Worm (Caenorhabditis elegans) whole organism, L1 larva: ENCODE measurements around the gene W02A2.9.

ENCODE experiments used
- C04F5.9 ChIP-seq: sonication (generic microtip); optimal IDR thresholded peaks from 2 replicates; lab custom pipeline; 2016; ENCODE audit warnings: missing genetic modification characterization, missing compliant biosample characterization
- C16A3.4 ChIP-seq: fragments of 150-350 bp; optimal IDR thresholded peaks from 2 replicates; lab custom pipeline; 2014; ENCODE audit warnings: missing biosample characterization, missing genetic modification characterization
- C34B4.2 ChIP-seq: sonication (generic microtip); optimal IDR thresholded peaks from 2 replicates; lab custom pipeline; 2017; ENCODE audit warnings: mild to moderate bottlenecking, missing genetic modification characterization, missing compliant biosample characterization
- Y116A8C.19 ChIP-seq: sonication (generic microtip); optimal IDR thresholded peaks from 2 replicates; lab custom pipeline; 2016; ENCODE audit warnings: missing compliant biosample characterization, missing genetic modification characterization, borderline replicate concordance
- aha-1 ChIP-seq: fragments of 150-350 bp; optimal IDR thresholded peaks from 2 replicates; lab custom pipeline; 2014; ENCODE audit warnings: missing biosample characterization, missing genetic modification characterization
- ceh-8 ChIP-seq: fragments of 200-800 bp; sonication (Bioruptor generic); optimal IDR thresholded peaks from 2 replicates; lab custom pipeline; 2018; ENCODE audit warnings: mild to moderate bottlenecking, missing genetic modification characterization, moderate library complexity, missing compliant biosample characterization
- ceh-88 ChIP-seq: fragments of 200-800 bp; sonication (Bioruptor generic); IDR thresholded peaks from 2 replicates; pipeline ENCODE4 v1.3.6; 2022; ENCODE audit warnings: missing genetic modification characterization, missing compliant biosample characterization
- ces-1 ChIP-seq: fragments of 150-350 bp; optimal IDR thresholded peaks from 2 replicates; lab custom pipeline; 2014; ENCODE audit warnings: missing biosample characterization, missing genetic modification reagents, missing genetic modification characterization
- dpl-1 ChIP-seq, 3 experiments: fragments of 150-350 bp in 2 of 3; sonication (generic microtip) in 1 of 3; optimal IDR thresholded peaks; 2 replicates each; lab custom pipeline; 2014 to 2017; ENCODE audit warnings: missing biosample characterization in 3 of 3, missing genetic modification characterization in 3 of 3, missing genetic modification reagents in 3 of 3
- efl-1 ChIP-seq, 4 experiments: fragments of 150-350 bp; optimal IDR thresholded peaks in 3 of 4; peaks in 1 of 4; 1 replicate in 1 of 4; 2 replicates in 3 of 4; lab custom pipeline; 2014; ENCODE audit warnings: missing biosample characterization in 2 of 4, missing genetic modification characterization in 2 of 4, missing genetic modification reagents in 2 of 4
- efl-3 ChIP-seq: fragments of 200-800 bp; sonication (Bioruptor generic); optimal IDR thresholded peaks from 2 replicates; lab custom pipeline; 2018; ENCODE audit warnings: mild to moderate bottlenecking, missing genetic modification characterization, missing compliant biosample characterization
- egl-27 ChIP-seq, 2 experiments: fragments of 150-350 bp in 1 of 2; sonication (generic microtip); optimal IDR thresholded peaks; 3 replicates each; lab custom pipeline; 2017 to 2018; ENCODE audit warnings: missing biosample characterization in 2 of 2, missing genetic modification characterization in 2 of 2, missing genetic modification reagents in 2 of 2
- elt-2 ChIP-seq: sonication (generic microtip); optimal IDR thresholded peaks from 2 replicates; lab custom pipeline; 2016; ENCODE audit warnings: missing genetic modification characterization, mild to moderate bottlenecking, inconsistent platforms, missing compliant biosample characterization, missing genetic modification reagents
- elt-3 ChIP-seq, 6 experiments: fragments of 150-350 bp in 1 of 6; sonication (generic microtip); optimal IDR thresholded peaks; 2 replicates each; lab custom pipeline; 2017 to 2018; ENCODE audit warnings: missing biosample characterization in 6 of 6, missing genetic modification characterization in 6 of 6, inconsistent platforms in 1 of 6
- ets-5 ChIP-seq: fragments of 200-800 bp; sonication (Bioruptor generic); IDR thresholded peaks from 2 replicates; pipeline ENCODE4 v1.3.6; 2022; ENCODE audit warnings: missing genetic modification characterization, missing compliant biosample characterization
- fkh-10 ChIP-seq: sonication (generic microtip); optimal IDR thresholded peaks from 2 replicates; lab custom pipeline; 2017; ENCODE audit warnings: missing biosample characterization, missing genetic modification reagents, missing genetic modification characterization
- fkh-8 ChIP-seq: sonication (generic microtip); optimal IDR thresholded peaks from 2 replicates; lab custom pipeline; 2016; ENCODE audit warnings: mild to moderate bottlenecking, missing genetic modification characterization, missing compliant biosample characterization
- fos-1 ChIP-seq: fragments of 150-350 bp; optimal IDR thresholded peaks from 2 replicates; lab custom pipeline; 2014; ENCODE audit warnings: missing biosample characterization, missing genetic modification characterization
- grh-1 ChIP-seq: fragments of 200-800 bp; sonication (Bioruptor generic); IDR thresholded peaks from 2 replicates; pipeline ENCODE4 v1.3.6; 2022; ENCODE audit warnings: missing genetic modification reagents, missing genetic modification characterization, missing compliant biosample characterization
- hlh-17 ChIP-seq: fragments of 200-800 bp; sonication (Bioruptor generic); optimal IDR thresholded peaks from 2 replicates; lab custom pipeline; 2018; ENCODE audit warnings: missing genetic modification characterization, mild to moderate bottlenecking, missing compliant biosample characterization, moderate library complexity, borderline replicate concordance
- hlh-4 ChIP-seq: sonication (generic microtip); optimal IDR thresholded peaks from 2 replicates; lab custom pipeline; 2016; ENCODE audit warnings: mild to moderate bottlenecking, missing genetic modification characterization, missing compliant biosample characterization
- hpl-2 ChIP-seq: fragments of 150-350 bp; optimal IDR thresholded peaks from 2 replicates; lab custom pipeline; 2014; ENCODE audit warnings: missing biosample characterization, missing genetic modification reagents, missing genetic modification characterization
- jun-1 ChIP-seq: fragments of 150-350 bp; optimal IDR thresholded peaks from 2 replicates; lab custom pipeline; 2014; ENCODE audit warnings: missing biosample characterization, missing genetic modification reagents, missing genetic modification characterization
- lin-13 ChIP-seq: fragments of 150-350 bp; optimal IDR thresholded peaks from 2 replicates; lab custom pipeline; 2014; ENCODE audit warnings: missing biosample characterization, missing genetic modification reagents, missing genetic modification characterization
- lin-35 ChIP-seq, 2 experiments: fragments of 150-350 bp; optimal IDR thresholded peaks; 2 replicates each; lab custom pipeline; 2014; ENCODE audit warnings: missing biosample characterization in 2 of 2, missing genetic modification characterization in 2 of 2, missing genetic modification reagents in 2 of 2
- mab-9 ChIP-seq: fragments of 200-800 bp; sonication (Bioruptor generic); IDR thresholded peaks from 2 replicates; pipeline ENCODE4 v1.3.6; 2022; ENCODE audit warnings: missing genetic modification reagents, missing genetic modification characterization, missing compliant biosample characterization
- mef-2 ChIP-seq: fragments of 150-350 bp; optimal IDR thresholded peaks from 2 replicates; lab custom pipeline; 2014; ENCODE audit warnings: missing biosample characterization, missing genetic modification characterization
- nhr-11 ChIP-seq: fragments of 150-350 bp; optimal IDR thresholded peaks from 2 replicates; lab custom pipeline; 2014; ENCODE audit warnings: missing biosample characterization, missing genetic modification characterization
- nhr-19 ChIP-seq: fragments of 200-800 bp; sonication (Bioruptor generic); conservative IDR thresholded peaks from 2 replicates; pipeline ENCODE4 v1.3.6; 2022; ENCODE audit warnings: missing genetic modification characterization, missing compliant biosample characterization
- nhr-20 ChIP-seq: sonication (generic microtip); optimal IDR thresholded peaks from 2 replicates; lab custom pipeline; 2016; ENCODE audit warnings: mild to moderate bottlenecking, missing genetic modification characterization, missing compliant biosample characterization
- nhr-237 ChIP-seq: fragments of 150-350 bp; optimal IDR thresholded peaks from 2 replicates; lab custom pipeline; 2014; ENCODE audit warnings: missing biosample characterization, missing genetic modification characterization
- nhr-28 ChIP-seq: fragments of 150-350 bp; optimal IDR thresholded peaks from 2 replicates; lab custom pipeline; 2014; ENCODE audit warnings: missing biosample characterization, missing genetic modification characterization
- nhr-47 ChIP-seq: sonication (generic microtip); optimal IDR thresholded peaks from 2 replicates; lab custom pipeline; 2016; ENCODE audit warnings: mild to moderate bottlenecking, missing genetic modification characterization, moderate library complexity, missing compliant biosample characterization
- nhr-71 ChIP-seq: sonication (generic microtip); optimal IDR thresholded peaks from 2 replicates; lab custom pipeline; 2016; ENCODE audit warnings: mild to moderate bottlenecking, missing genetic modification characterization, moderate library complexity, missing compliant biosample characterization
- nhr-76 ChIP-seq: sonication (generic microtip); optimal IDR thresholded peaks from 2 replicates; lab custom pipeline; 2017; ENCODE audit warnings: missing biosample characterization, missing genetic modification characterization
- nhr-77 ChIP-seq: fragments of 150-350 bp; optimal IDR thresholded peaks from 2 replicates; lab custom pipeline; 2014; ENCODE audit warnings: missing biosample characterization, missing genetic modification characterization
- pag-3 ChIP-seq: sonication (generic microtip); optimal IDR thresholded peaks from 2 replicates; lab custom pipeline; 2017; ENCODE audit warnings: missing genetic modification characterization, mild to moderate bottlenecking, missing compliant biosample characterization, antibody characterized with exemption, borderline replicate concordance; ENCODE audit not compliant: insufficient read depth
- pqm-1 ChIP-seq: sonication (generic microtip); optimal IDR thresholded peaks from 3 replicates; lab custom pipeline; 2017; ENCODE audit warnings: missing biosample characterization, missing genetic modification characterization
- snpc-4 ChIP-seq: fragments of 150-350 bp; optimal IDR thresholded peaks from 2 replicates; lab custom pipeline; 2014; ENCODE audit warnings: missing biosample characterization, missing genetic modification characterization
- snu-23 ChIP-seq: sonication (generic microtip); optimal IDR thresholded peaks from 2 replicates; lab custom pipeline; 2016; ENCODE audit warnings: missing genetic modification characterization, missing compliant biosample characterization
- sox-4 ChIP-seq: sonication (generic microtip); optimal IDR thresholded peaks from 2 replicates; lab custom pipeline; 2016; ENCODE audit warnings: missing genetic modification characterization, missing compliant biosample characterization
- sptf-1 ChIP-seq: fragments of 150-350 bp; optimal IDR thresholded peaks from 2 replicates; lab custom pipeline; 2014; ENCODE audit warnings: missing biosample characterization, missing genetic modification characterization
- swsn-7 ChIP-seq: sonication (generic microtip); optimal IDR thresholded peaks from 2 replicates; lab custom pipeline; 2016; ENCODE audit warnings: missing genetic modification characterization, missing compliant biosample characterization
- tlp-1 ChIP-seq: fragments of 150-350 bp; optimal IDR thresholded peaks from 2 replicates; lab custom pipeline; 2014; ENCODE audit warnings: missing biosample characterization, missing genetic modification characterization
- unc-30 ChIP-seq: sonication (generic microtip); optimal IDR thresholded peaks from 2 replicates; lab custom pipeline; 2017; ENCODE audit warnings: missing biosample characterization, missing genetic modification characterization
- unc-62 ChIP-seq: fragments of 150-350 bp; optimal IDR thresholded peaks from 2 replicates; lab custom pipeline; 2014; ENCODE audit warnings: missing biosample characterization, missing genetic modification reagents, missing genetic modification characterization
- vab-15 ChIP-seq: sonication (generic microtip); optimal IDR thresholded peaks from 2 replicates; lab custom pipeline; 2017; ENCODE audit warnings: missing genotype, mild to moderate bottlenecking, missing genetic modification characterization, missing compliant biosample characterization
- ztf-4 ChIP-seq: fragments of 150-350 bp; optimal IDR thresholded peaks from 2 replicates; lab custom pipeline; 2014; ENCODE audit warnings: missing biosample characterization, missing genetic modification characterization

W02A2.9 gene

DNA sequence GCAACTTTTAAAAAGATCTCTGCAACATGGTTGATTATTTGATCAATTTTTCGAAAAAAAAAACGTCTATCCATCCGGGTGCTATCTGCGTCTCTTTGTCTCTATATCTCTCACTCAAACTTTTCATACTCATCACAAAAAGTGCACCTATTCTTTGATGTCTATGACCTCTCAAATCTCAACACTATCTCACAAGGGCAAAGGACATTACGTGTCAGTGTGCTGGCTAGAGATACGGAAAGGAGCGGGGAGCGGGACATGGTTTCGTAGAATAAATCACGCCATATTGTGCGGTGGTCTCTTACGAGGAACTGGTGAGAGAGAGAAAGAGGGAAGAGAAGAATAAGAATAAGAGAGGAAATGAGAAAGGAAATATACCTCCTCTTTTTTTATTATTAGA is 25.0 kb upstream of the W02A2.9 start (continued):
- no peak for TF ChIP-seq sptf-1 (tag; lab: Kevin White, UChicago)
- peak; percentile 35 to 48 (median 37) for TF ChIP-seq dpl-1 (GFP tag; optimal IDR thresholded peaks at IDR 0.05; lab: Kevin White, UChicago)
- peak; percentile 55 for TF ChIP-seq jun-1 (tag; lab: Kevin White, UChicago)
- TF ChIP-seq grh-1 (GFP tag; lab: Robert Waterston, UW): peak; percentile 35; the same call in 1 of the 2 replicates
- TF ChIP-seq fos-1 (tag; lab: Kevin White, UChicago): peak; percentile 59
- no peak for TF ChIP-seq hlh-4 (tag; lab: Kevin White, UChicago)
- TF ChIP-seq nhr-19 (GFP tag; lab: Robert Waterston, UW): peak; percentile 86
- TF ChIP-seq lin-13 (GFP tag; lab: Kevin White, UChicago): peak; percentile 60
- no peak for TF ChIP-seq pqm-1 (tag; lab: Kevin White, UChicago)
- peak; percentile 31 to 50 for TF ChIP-seq egl-27 (tag; optimal IDR thresholded peaks at IDR 0.05; lab: Kevin White, UChicago)
- peak; percentile 96 for TF ChIP-seq nhr-71 (tag; lab: Kevin White, UChicago)
- peak; percentile 71 for TF ChIP-seq fkh-8
- no peak for TF ChIP-seq mef-2
- peak; percentile 18 for TF ChIP-seq fkh-10 (GFP tag; lab: Kevin White, UChicago)
- no peak for TF ChIP-seq C34B4.2 (tag; lab: Kevin White, UChicago)
- TF ChIP-seq vab-15: no peak
- TF ChIP-seq elt-3 (tag; optimal IDR thresholded peaks at IDR 0.05; lab: Kevin White, UChicago): peak in 4 of 6 experiments; percentile 49 to 84 (median 70)
- peak; percentile 93 for TF ChIP-seq nhr-20 (tag; lab: Kevin White, UChicago)
- TF ChIP-seq snu-23 (GFP tag; lab: Kevin White, UChicago): peak; percentile 87
- TF ChIP-seq nhr-11 (tag; lab: Kevin White, UChicago): peak; percentile 55
- TF ChIP-seq unc-30: no peak
- TF ChIP-seq unc-62 (GFP tag; lab: Kevin White, UChicago): no peak
- TF ChIP-seq swsn-7 (tag; lab: Kevin White, UChicago): peak; percentile 84

DNA sequence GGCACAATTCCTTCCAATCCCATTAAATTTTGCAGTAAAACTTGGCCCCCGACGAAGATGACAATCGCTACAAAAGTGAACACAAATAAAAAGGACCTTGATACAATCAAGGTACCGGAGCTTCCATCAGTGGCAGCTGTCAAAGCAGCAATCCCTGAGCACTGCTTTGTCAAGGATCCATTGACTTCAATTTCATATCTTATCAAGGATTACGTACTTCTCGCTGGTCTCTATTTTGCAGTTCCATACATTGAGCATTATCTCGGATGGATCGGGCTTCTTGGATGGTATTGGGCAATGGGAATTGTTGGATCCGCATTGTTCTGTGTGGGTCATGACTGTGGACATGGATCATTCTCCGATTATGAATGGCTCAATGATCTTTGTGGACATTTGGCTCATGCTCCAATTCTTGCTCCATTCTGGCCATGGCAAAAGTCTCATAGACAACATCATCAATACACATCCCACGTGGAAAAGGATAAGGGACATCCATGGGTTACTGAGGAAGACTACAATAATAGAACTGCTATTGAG is 23.6 kb upstream of the W02A2.9 start, which contains the start of gene fat-2:
Gene fat-2, plus strand, starts transcription at position 51 of the 537 bp plus-strand sequence.
- TF ChIP-seq C04F5.9 (tag; lab: Kevin White, UChicago) (no peak), sox-4 (no peak), nhr-237 (tag; lab: Kevin White, UChicago) (no peak), lin-35 (GFP tag; optimal IDR thresholded peaks at IDR 0.05; lab: Kevin White, UChicago) (no peak), ets-5 (no peak), Y116A8C.19 (tag; lab: Kevin White, UChicago) (no peak), mab-9 (no peak), ceh-8 (GFP tag; lab: Kevin White, UChicago) (no peak), efl-1 (optimal IDR thresholded peaks at IDR 0.05; lab: Kevin White, UChicago) (no peak), efl-1 (GFP tag; optimal IDR thresholded peaks at IDR 0.05 in 1 of 2; lab: Kevin White, UChicago) (no peak), nhr-28 (tag; lab: Kevin White, UChicago) (no peak), aha-1 (tag; lab: Kevin White, UChicago) (no peak), ces-1 (no peak), pag-3 (tag; lab: Kevin White, UChicago) (no peak), nhr-76 (no peak), fkh-10 (GFP tag; lab: Kevin White, UChicago) (no peak), hlh-17 (GFP tag; lab: Kevin White, UChicago) (no peak), C16A3.4 (tag; lab: Kevin White, UChicago) (no peak)

DNA sequence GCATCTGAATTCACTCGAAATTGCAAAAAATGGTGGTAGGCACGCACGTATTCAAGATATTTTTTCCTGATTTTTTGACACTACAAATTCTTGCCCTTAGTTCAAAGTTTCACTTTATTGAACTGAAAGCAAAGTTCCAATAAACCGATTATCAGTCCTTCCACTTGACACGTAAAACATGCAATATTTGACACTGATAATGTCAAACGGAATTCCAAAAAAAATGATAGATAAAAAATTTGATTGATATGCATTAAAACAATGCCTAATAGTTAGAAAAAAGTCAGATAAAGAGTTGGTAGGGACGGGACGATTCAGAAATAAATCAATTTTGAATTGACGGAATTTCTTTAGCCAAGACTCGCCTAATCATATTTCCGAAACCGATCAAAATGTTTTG is 20.4 kb upstream of the W02A2.9 start:
- TF ChIP-seq efl-3 (GFP tag; lab: Kevin White, UChicago) (no peak), tlp-1 (tag; lab: Kevin White, UChicago) (peak; percentile 75), ztf-4 (tag; lab: Kevin White, UChicago) (no peak), mef-2 (no peak), ceh-88 (GFP tag; lab: Robert Waterston, UW) (no peak), pqm-1 (tag; lab: Kevin White, UChicago) (peak; percentile 61), nhr-77 (tag; lab: Kevin White, UChicago) (no peak), sptf-1 (tag; lab: Kevin White, UChicago) (no peak), pag-3 (tag; lab: Kevin White, UChicago) (no peak), nhr-47 (tag; lab: Kevin White, UChicago) (no peak), fkh-8 (no peak), efl-1 (optimal IDR thresholded peaks at IDR 0.05; lab: Kevin White, UChicago) (no peak), efl-1 (GFP tag; optimal IDR thresholded peaks at IDR 0.05 in 1 of 2; lab: Kevin White, UChicago) (peak in 1 of 2 experiments; percentile 82), jun-1 (tag; lab: Kevin White, UChicago) (peak; percentile 39), snpc-4 (tag; lab: Kevin White, UChicago) (no peak), lin-35 (GFP tag; optimal IDR thresholded peaks at IDR 0.05; lab: Kevin White, UChicago) (peak in 1 of 2 experiments; percentile 27), hpl-2 (GFP tag; lab: Kevin White, UChicago) (no peak), elt-3 (tag; optimal IDR thresholded peaks at IDR 0.05; lab: Kevin White, UChicago) (no peak), elt-2 (tag; lab: Kevin White, UChicago) (peak; percentile 90)
